Worm (Caenorhabditis elegans) whole organism, L3 larva: ENCODE data around the gene ucr-1.

ENCODE experiments used
- R02D3.7 ChIP-seq: fragments of 150-350 bp; optimal IDR thresholded peaks from 2 replicates; lab custom pipeline; 2014; ENCODE audit warnings: missing biosample characterization, missing genetic modification characterization
- aly-2 ChIP-seq: fragments of 150-350 bp; optimal IDR thresholded peaks from 2 replicates; lab custom pipeline; 2014; ENCODE audit warnings: missing biosample characterization, missing genetic modification characterization
- ama-1 ChIP-seq: fragments of 150-350 bp; optimal IDR thresholded peaks from 2 replicates; lab custom pipeline; 2018
- ceh-82 ChIP-seq: fragments of 150-350 bp; optimal IDR thresholded peaks from 2 replicates; lab custom pipeline; 2014; ENCODE audit warnings: missing biosample characterization, missing genetic modification characterization
- ceh-9 ChIP-seq: sonication (generic microtip); optimal IDR thresholded peaks from 2 replicates; lab custom pipeline; 2018; ENCODE audit warnings: missing biosample characterization, missing genetic modification characterization
- daf-12 ChIP-seq: fragments of 150-350 bp; optimal IDR thresholded peaks from 2 replicates; lab custom pipeline; 2014; ENCODE audit warnings: missing biosample characterization, missing genetic modification reagents, missing genetic modification characterization
- egl-27 ChIP-seq: sonication (generic microtip); optimal IDR thresholded peaks from 4 replicates; lab custom pipeline; 2017; ENCODE audit warnings: missing biosample characterization, missing genetic modification reagents, missing genetic modification characterization
- egl-5 ChIP-seq: fragments of 150-350 bp; optimal IDR thresholded peaks from 2 replicates; lab custom pipeline; 2017; ENCODE audit warnings: missing biosample characterization, missing genetic modification reagents, missing genetic modification characterization, inconsistent platforms
- elt-1 ChIP-seq: fragments of 150-350 bp; optimal IDR thresholded peaks from 2 replicates; lab custom pipeline; 2014; ENCODE audit warnings: missing biosample characterization, missing genetic modification characterization
- elt-2 ChIP-seq: sonication (generic microtip); optimal IDR thresholded peaks from 2 replicates; lab custom pipeline; 2016; ENCODE audit warnings: missing genetic modification reagents, mild to moderate bottlenecking, missing genetic modification characterization, missing compliant biosample characterization
- eor-1 ChIP-seq, 2 experiments: fragments of 150-350 bp; optimal IDR thresholded peaks; 2 replicates each; lab custom pipeline; 2014 to 2018; ENCODE audit warnings: missing biosample characterization in 2 of 2, missing genetic modification characterization in 2 of 2
- fkh-10 ChIP-seq: sonication (generic microtip); optimal IDR thresholded peaks from 2 replicates; lab custom pipeline; 2017; ENCODE audit warnings: missing biosample characterization, missing genetic modification reagents, missing genetic modification characterization
- fkh-2 ChIP-seq: fragments of 150-350 bp; optimal IDR thresholded peaks from 2 replicates; lab custom pipeline; 2014; ENCODE audit warnings: missing biosample characterization, missing genetic modification reagents, missing genetic modification characterization
- hmg-11 ChIP-seq: sonication (generic microtip); optimal IDR thresholded peaks from 2 replicates; lab custom pipeline; 2016; ENCODE audit warnings: missing genetic modification characterization, missing compliant biosample characterization
- lin-39 ChIP-seq: fragments of 150-350 bp; optimal IDR thresholded peaks from 2 replicates; lab custom pipeline; 2018; ENCODE audit warnings: missing biosample characterization, missing genetic modification reagents, missing genetic modification characterization
- lsy-12 ChIP-seq: sonication (generic microtip); optimal IDR thresholded peaks from 2 replicates; lab custom pipeline; 2016; ENCODE audit warnings: mild to moderate bottlenecking, missing genetic modification characterization, missing compliant biosample characterization
- mdl-1 ChIP-seq: fragments of 150-350 bp; optimal IDR thresholded peaks from 2 replicates; lab custom pipeline; 2014; ENCODE audit warnings: missing biosample characterization, missing genetic modification characterization
- nfya-1 ChIP-seq: sonication (generic microtip); optimal IDR thresholded peaks from 2 replicates; lab custom pipeline; 2017; ENCODE audit warnings: missing genetic modification characterization, mild to moderate bottlenecking, missing compliant biosample characterization, antibody characterized with exemption, moderate library complexity; ENCODE audit not compliant: insufficient read depth
- nhr-11 ChIP-seq: fragments of 150-350 bp; optimal IDR thresholded peaks from 2 replicates; lab custom pipeline; 2014; ENCODE audit warnings: missing biosample characterization, missing genetic modification characterization
- nhr-12 ChIP-seq: fragments of 150-350 bp; optimal IDR thresholded peaks from 2 replicates; lab custom pipeline; 2014; ENCODE audit warnings: missing biosample characterization, missing genetic modification characterization
- nhr-23 ChIP-seq: fragments of 150-350 bp; optimal IDR thresholded peaks from 2 replicates; lab custom pipeline; 2014; ENCODE audit warnings: missing biosample characterization, missing genetic modification reagents, missing genetic modification characterization
- nhr-43 ChIP-seq: sonication (generic microtip); optimal IDR thresholded peaks from 2 replicates; lab custom pipeline; 2016; ENCODE audit warnings: mild to moderate bottlenecking, missing genetic modification characterization, missing compliant biosample characterization; ENCODE audit not compliant: poor library complexity, severe bottlenecking
- nhr-67 ChIP-seq: fragments of 150-350 bp; optimal IDR thresholded peaks from 2 replicates; lab custom pipeline; 2014; ENCODE audit warnings: missing biosample characterization, missing genetic modification characterization
- nhr-76 ChIP-seq: fragments of 150-350 bp; sonication (generic microtip); optimal IDR thresholded peaks from 5 replicates; lab custom pipeline; 2014; ENCODE audit warnings: missing biosample characterization, missing genetic modification characterization
- nhr-77 ChIP-seq: fragments of 150-350 bp; optimal IDR thresholded peaks from 2 replicates; lab custom pipeline; 2014; ENCODE audit warnings: missing biosample characterization, missing genetic modification characterization
- pha-4 ChIP-seq: fragments of 150-350 bp; optimal IDR thresholded peaks from 2 replicates; lab custom pipeline; 2014; ENCODE audit warnings: missing biosample characterization, missing genetic modification reagents, missing genetic modification characterization
- pqm-1 ChIP-seq: fragments of 150-350 bp; optimal IDR thresholded peaks from 2 replicates; lab custom pipeline; 2017; ENCODE audit warnings: missing biosample characterization, missing genetic modification characterization, inconsistent platforms
- sea-2 ChIP-seq: fragments of 150-350 bp; sonication (generic microtip); optimal IDR thresholded peaks from 4 replicates; lab custom pipeline; 2014; ENCODE audit warnings: missing biosample characterization, missing genetic modification reagents, missing genetic modification characterization
- snpc-4 ChIP-seq: fragments of 150-350 bp; optimal IDR thresholded peaks from 2 replicates; lab custom pipeline; 2014; ENCODE audit warnings: missing biosample characterization, missing genetic modification characterization
- tbx-2 ChIP-seq: sonication (generic microtip); optimal IDR thresholded peaks from 2 replicates; lab custom pipeline; 2016; ENCODE audit warnings: mild to moderate bottlenecking, missing genetic modification characterization, missing compliant biosample characterization
- unc-39 ChIP-seq: sonication (generic microtip); optimal IDR thresholded peaks from 4 replicates; lab custom pipeline; 2017; ENCODE audit warnings: missing biosample characterization, missing genetic modification characterization
- unc-62 ChIP-seq: fragments of 150-350 bp; sonication (generic microtip); optimal IDR thresholded peaks from 4 replicates; lab custom pipeline; 2014; ENCODE audit warnings: missing biosample characterization, missing genetic modification reagents, missing genetic modification characterization
- zag-1 ChIP-seq: fragments of 150-350 bp; optimal IDR thresholded peaks from 2 replicates; lab custom pipeline; 2014; ENCODE audit warnings: missing biosample characterization, missing genetic modification characterization
- ztf-4 ChIP-seq: fragments of 150-350 bp; optimal IDR thresholded peaks from 2 replicates; lab custom pipeline; 2014; ENCODE audit warnings: missing biosample characterization, missing genetic modification characterization

ucr-1 gene

ce11 chrIII:5603439-5603986, 11.6 kb downstream of the ucr-1 start, which contains the start of gene madf-11 (continued):
- TF ChIP-seq nhr-77 (no peak), hmg-11 (no peak), nhr-23 (tag; lab: Kevin White, UChicago) (peak; percentile 75), nhr-67 (tag; lab: Kevin White, UChicago) (no peak), pha-4 (tag; lab: Kevin White, UChicago) (peak; percentile 93), tbx-2 (tag; lab: Kevin White, UChicago) (no peak), unc-62 (GFP tag; lab: Kevin White, UChicago) (no peak), nhr-12 (tag; lab: Kevin White, UChicago) (no peak), ceh-82 (tag; lab: Kevin White, UChicago) (peak; percentile 5), zag-1 (tag; lab: Kevin White, UChicago) (no peak), mdl-1 (tag; lab: Kevin White, UChicago) (no peak), fkh-10 (peak; percentile 38), elt-1 (tag; lab: Kevin White, UChicago) (no peak), daf-12 (tag; lab: Kevin White, UChicago) (no peak), nhr-11 (no peak), pqm-1 (tag; lab: Kevin White, UChicago) (peak; percentile 39), ama-1 (lab: Kevin White, UChicago) (no peak)

ce11 chrIII:5604080-5604479, 12.1 kb downstream of the ucr-1 start, which contains the start of gene xnd-1:
Gene xnd-1 (plus strand): TSS chrIII:5604460.
- no peak for TF ChIP-seq R02D3.7 (tag; lab: Kevin White, UChicago)
- no peak for TF ChIP-seq lsy-12 (tag; lab: Kevin White, UChicago)
- no peak for TF ChIP-seq ceh-9 (tag; lab: Kevin White, UChicago)
- TF ChIP-seq snpc-4 (tag; lab: Kevin White, UChicago): no peak
- TF ChIP-seq mdl-1 (tag; lab: Kevin White, UChicago): no peak
- no peak for TF ChIP-seq ztf-4
- TF ChIP-seq nhr-67 (tag; lab: Kevin White, UChicago): no peak
- TF ChIP-seq unc-62 (GFP tag; lab: Kevin White, UChicago): no peak
- no peak for TF ChIP-seq nhr-12 (tag; lab: Kevin White, UChicago)
- no peak for TF ChIP-seq nfya-1 (tag; lab: Kevin White, UChicago)
- no peak for TF ChIP-seq eor-1 (tag; optimal IDR thresholded peaks at IDR 0.05; lab: Kevin White, UChicago)
- no peak for TF ChIP-seq egl-27 (tag; lab: Kevin White, UChicago)
- no peak for TF ChIP-seq tbx-2 (tag; lab: Kevin White, UChicago)

- TF ChIP-seq nhr-76 (tag; lab: Kevin White, UChicago): no peak
- no peak for TF ChIP-seq fkh-2 (tag; lab: Kevin White, UChicago)
- no peak for TF ChIP-seq zag-1 (tag; lab: Kevin White, UChicago)
- TF ChIP-seq nfya-1 (tag; lab: Kevin White, UChicago): no peak
- TF ChIP-seq eor-1 (tag; optimal IDR thresholded peaks at IDR 0.05; lab: Kevin White, UChicago): no peak
- no peak for TF ChIP-seq nhr-67 (tag; lab: Kevin White, UChicago)
- no peak for TF ChIP-seq unc-39
- TF ChIP-seq egl-5 (tag; lab: Kevin White, UChicago): no peak
- no peak for TF ChIP-seq lin-39 (tag; lab: Kevin White, UChicago)
- no peak for TF ChIP-seq elt-1 (tag; lab: Kevin White, UChicago)
- TF ChIP-seq pqm-1 (tag; lab: Kevin White, UChicago): peak; percentile 20
- TF ChIP-seq nhr-43: no peak
- TF ChIP-seq pha-4 (tag; lab: Kevin White, UChicago): no peak
- no peak for TF ChIP-seq sea-2 (GFP tag; lab: Kevin White, UChicago)
- TF ChIP-seq elt-2 (tag; lab: Kevin White, UChicago): peak; percentile 81
Measured at ce11 chrIII:5610276-5610675, 18.3 kb downstream of the ucr-1 start, which contains the start of gene C05D2.8. Gene C05D2.8 (minus strand): TSS chrIII:5610346.

- TF ChIP-seq ztf-4: no peak
- peak; percentile 34 for TF ChIP-seq elt-2 (tag; lab: Kevin White, UChicago)
- no peak for TF ChIP-seq aly-2 (tag; lab: Kevin White, UChicago)
- peak; percentile 6 for TF ChIP-seq lin-39 (tag; lab: Kevin White, UChicago)
- peak; percentile 60 for TF ChIP-seq pqm-1 (tag; lab: Kevin White, UChicago)
Measured at ce11 chrIII:5611604-5612324, 19.8 kb downstream of the ucr-1 start, which contains the start of gene bas-1. Gene bas-1 (plus strand): TSS chrIII:5612274.
